Fruit fly (Drosophila melanogaster) whole organism, prepupa: ENCODE data around the gene PpV.
A peak's percentile ranks its signal among the peaks of the same experiment; 100 is the strongest.
"Not testable (repeated sequence)": the region's sequence is repeated elsewhere in the genome, so short reads cannot be mapped to it uniquely, and the experiment has no call there.

Experiments
- CG10669 ChIP-seq: fragments of 200-800 bp; sonication (Bioruptor generic); optimal IDR thresholded peaks from 3 replicates; lab custom pipeline; 2018; ENCODE audit warnings: missing biosample characterization, mild to moderate bottlenecking, missing genetic modification characterization, moderate library complexity
- CG11294 ChIP-seq: fragments of 200-800 bp; sonication (Bioruptor generic); IDR thresholded peaks from 2 replicates; pipeline ENCODE4 v1.3.6; 2022; ENCODE audit warnings: missing biosample characterization, missing genetic modification characterization
- CG11762 ChIP-seq: fragments of 200-800 bp; sonication (Bioruptor generic); optimal IDR thresholded peaks from 3 replicates; lab custom pipeline; 2016; ENCODE audit warnings: missing biosample characterization, missing genetic modification characterization; ENCODE audit not compliant: insufficient read depth
- CG15336 ChIP-seq: fragments of 200-800 bp; sonication (Bioruptor generic); IDR thresholded peaks from 2 replicates; pipeline ENCODE4 v1.3.6; 2022; ENCODE audit warnings: missing biosample characterization, missing genetic modification characterization
- CG1621 ChIP-seq: fragments of 200-800 bp; sonication (Bioruptor generic); optimal IDR thresholded peaks from 3 replicates; lab custom pipeline; 2018; ENCODE audit warnings: missing biosample characterization, mild to moderate bottlenecking, missing genetic modification characterization
- CG16779 ChIP-seq: fragments of 200-800 bp; sonication (Bioruptor generic); optimal IDR thresholded peaks from 3 replicates; lab custom pipeline; 2017; ENCODE audit warnings: missing biosample characterization, mild to moderate bottlenecking, missing genetic modification characterization
- CG3032 ChIP-seq: fragments of 200-800 bp; optimal IDR thresholded peaks from 2 replicates; lab custom pipeline; 2019; ENCODE audit warnings: missing biosample characterization, mild to moderate bottlenecking, missing genetic modification characterization, moderate library complexity
- CG31627 ChIP-seq: fragments of 200-800 bp; sonication (Bioruptor generic); optimal IDR thresholded peaks from 3 replicates; lab custom pipeline; 2016; ENCODE audit warnings: missing biosample characterization, missing genetic modification characterization
- CG32006 ChIP-seq: fragments of 200-800 bp; sonication (Bioruptor generic); optimal IDR thresholded peaks from 3 replicates; lab custom pipeline; 2017; ENCODE audit warnings: missing biosample characterization, mild to moderate bottlenecking, missing genetic modification characterization
- CG4318 ChIP-seq: fragments of 200-800 bp; sonication (Bioruptor generic); optimal IDR thresholded peaks from 3 replicates; lab custom pipeline; 2017; ENCODE audit warnings: missing biosample characterization, mild to moderate bottlenecking, missing genetic modification characterization
- CG6276 ChIP-seq: fragments of 200-800 bp; sonication (Bioruptor generic); optimal IDR thresholded peaks from 2 replicates; lab custom pipeline; 2017; ENCODE audit warnings: missing biosample characterization, mild to moderate bottlenecking, missing genetic modification characterization
- CG6792 ChIP-seq: fragments of 200-800 bp; sonication (Bioruptor generic); optimal IDR thresholded peaks from 3 replicates; lab custom pipeline; 2016; ENCODE audit warnings: missing biosample characterization, missing genetic modification characterization
- CG6808 ChIP-seq: fragments of 200-800 bp; sonication (Bioruptor generic); optimal IDR thresholded peaks from 3 replicates; lab custom pipeline; 2017; ENCODE audit warnings: missing biosample characterization, missing genetic modification characterization, mild to moderate bottlenecking, moderate library complexity, missing genetic modification reagents
- CG6854 ChIP-seq: fragments of 200-800 bp; sonication (Bioruptor generic); optimal IDR thresholded peaks from 2 replicates; lab custom pipeline; 2017; ENCODE audit warnings: missing biosample characterization, mild to moderate bottlenecking, missing genetic modification characterization
- CG8119 ChIP-seq: fragments of 200-800 bp; sonication (Bioruptor generic); IDR thresholded peaks from 3 replicates; pipeline ENCODE4 v1.3.6; 2022; ENCODE audit warnings: missing biosample characterization, missing genetic modification characterization
- CG8632 ChIP-seq: fragments of 200-800 bp; sonication (Bioruptor generic); optimal IDR thresholded peaks from 3 replicates; lab custom pipeline; 2016; ENCODE audit warnings: missing biosample characterization, missing genetic modification characterization
- Eip75B ChIP-seq: fragments of 200-800 bp; sonication (Bioruptor generic); optimal IDR thresholded peaks from 3 replicates; lab custom pipeline; 2016; ENCODE audit warnings: missing biosample characterization, missing genetic modification characterization
- Eip78C ChIP-seq: fragments of 200-800 bp; sonication (Bioruptor generic); peaks from one replicate; lab custom pipeline; 2016; ENCODE audit warnings: missing biosample characterization, missing genetic modification characterization
- Eip93F ChIP-seq: fragments of 200-800 bp; sonication (Bioruptor generic); optimal IDR thresholded peaks from 2 replicates; lab custom pipeline; 2016; ENCODE audit warnings: missing biosample characterization, mild to moderate bottlenecking, missing genetic modification characterization
- Ets21C ChIP-seq: fragments of 200-800 bp; sonication (Bioruptor generic); optimal IDR thresholded peaks from 3 replicates; lab custom pipeline; 2016; ENCODE audit warnings: missing biosample characterization, missing genetic modification characterization
- Gug ChIP-seq: fragments of 200-800 bp; sonication (Bioruptor generic); IDR thresholded peaks from 2 replicates; pipeline ENCODE4 v1.3.6; 2022; ENCODE audit warnings: missing biosample characterization, missing genetic modification characterization
- Hr4 ChIP-seq: fragments of 200-800 bp; sonication (Bioruptor generic); optimal IDR thresholded peaks from 3 replicates; lab custom pipeline; 2016; ENCODE audit warnings: missing biosample characterization, missing genetic modification characterization
- Met ChIP-seq: fragments of 200-800 bp; sonication (Bioruptor generic); optimal IDR thresholded peaks from 3 replicates; lab custom pipeline; 2016; ENCODE audit warnings: missing biosample characterization, missing genetic modification characterization
- Smox ChIP-seq: fragments of 200-800 bp; sonication (Bioruptor generic); optimal IDR thresholded peaks from 3 replicates; lab custom pipeline; 2016; ENCODE audit warnings: missing biosample characterization, missing genetic modification characterization
- Sox14 ChIP-seq: fragments of 200-800 bp; sonication (Bioruptor generic); optimal IDR thresholded peaks from 3 replicates; lab custom pipeline; 2016; ENCODE audit warnings: missing biosample characterization, missing genetic modification characterization
- Sox15 ChIP-seq: fragments of 200-800 bp; sonication (Bioruptor generic); optimal IDR thresholded peaks from 3 replicates; lab custom pipeline; 2016; ENCODE audit warnings: missing biosample characterization, missing genetic modification characterization
- achi ChIP-seq: fragments of 200-800 bp; sonication (Bioruptor generic); optimal IDR thresholded peaks from 3 replicates; lab custom pipeline; 2016; ENCODE audit warnings: missing biosample characterization, missing genetic modification characterization
- cyc ChIP-seq: fragments of 200-800 bp; sonication (Bioruptor generic); optimal IDR thresholded peaks from 3 replicates; lab custom pipeline; 2016; ENCODE audit warnings: missing biosample characterization, missing genetic modification characterization
- dsx ChIP-seq: fragments of 200-800 bp; optimal IDR thresholded peaks from 3 replicates; lab custom pipeline; 2019; ENCODE audit warnings: missing biosample characterization, mild to moderate bottlenecking, missing genetic modification characterization, moderate library complexity; ENCODE audit not compliant: poor library complexity, severe bottlenecking
- eg ChIP-seq: fragments of 200-800 bp; sonication (Bioruptor generic); IDR thresholded peaks from 3 replicates; pipeline ENCODE4 v1.3.6; 2022; ENCODE audit warnings: missing biosample characterization, missing genetic modification characterization
- esn ChIP-seq: fragments of 200-800 bp; sonication (Bioruptor generic); optimal IDR thresholded peaks from 2 replicates; lab custom pipeline; 2016; ENCODE audit warnings: missing biosample characterization, mild to moderate bottlenecking, missing genetic modification characterization, moderate library complexity
- fkh ChIP-seq: fragments of 200-800 bp; sonication (Bioruptor generic); optimal IDR thresholded peaks from 3 replicates; lab custom pipeline; 2017; ENCODE audit warnings: missing biosample characterization, mild to moderate bottlenecking, missing genetic modification characterization, moderate library complexity
- lz ChIP-seq: fragments of 200-800 bp; sonication (Bioruptor generic); optimal IDR thresholded peaks from 3 replicates; lab custom pipeline; 2016; ENCODE audit warnings: missing biosample characterization, missing genetic modification characterization
- net ChIP-seq: fragments of 200-800 bp; sonication (Bioruptor generic); optimal IDR thresholded peaks from 3 replicates; lab custom pipeline; 2016; ENCODE audit warnings: missing biosample characterization, missing genetic modification characterization
- pdm3 ChIP-seq: fragments of 200-800 bp; sonication (Bioruptor generic); optimal IDR thresholded peaks from 3 replicates; lab custom pipeline; 2016; ENCODE audit warnings: missing biosample characterization, missing genetic modification characterization
- spab ChIP-seq: fragments of 200-800 bp; sonication (Bioruptor generic); optimal IDR thresholded peaks from 2 replicates; lab custom pipeline; 2017; ENCODE audit warnings: missing biosample characterization, mild to moderate bottlenecking, missing genetic modification characterization, missing genetic modification reagents
- ss ChIP-seq, 2 experiments: fragments of 200-800 bp; sonication (Bioruptor generic); optimal IDR thresholded peaks; 2 replicates in 1 of 2; 3 replicates in 1 of 2; lab custom pipeline; 2017 to 2018; ENCODE audit warnings: mild to moderate bottlenecking in 2 of 2, missing biosample characterization in 2 of 2, missing genetic modification characterization in 2 of 2, moderate library complexity in 1 of 2
- svp ChIP-seq: fragments of 200-800 bp; sonication (Bioruptor generic); peaks from one replicate; lab custom pipeline; 2016; ENCODE audit warnings: missing biosample characterization, missing genetic modification characterization
- topi ChIP-seq: fragments of 200-800 bp; sonication (Bioruptor generic); optimal IDR thresholded peaks from 3 replicates; lab custom pipeline; 2016; ENCODE audit warnings: missing biosample characterization, missing genetic modification characterization
- vri ChIP-seq: fragments of 200-800 bp; sonication (Bioruptor generic); optimal IDR thresholded peaks from 3 replicates; lab custom pipeline; 2016; ENCODE audit warnings: missing biosample characterization, mild to moderate bottlenecking, missing genetic modification characterization

Gene PpV

dm6 chrX:6372769-6373197 is at the start of gene PpV:
TSS of gene PpV (minus strand) at chrX:6372915.
- TF ChIP-seq CG8632 (GFP tag; lab: Kevin White, UChicago) (no peak), Smox (GFP tag; lab: Kevin White, UChicago) (no peak), CG32006 (GFP tag; lab: Kevin White, UChicago) (no peak), ss (GFP tag; optimal IDR thresholded peaks at IDR 0.05; lab: Kevin White, UChicago) (no peak), Eip75B (no peak), CG11762 (GFP tag; lab: Kevin White, UChicago) (no peak), CG10669 (GFP tag; lab: Kevin White, UChicago) (no peak), CG6808 (GFP tag; lab: Kevin White, UChicago) (no peak), dsx (GFP tag; lab: Kevin White, UChicago) (peak; percentile 14), fkh (peak; percentile 55), lz (GFP tag; lab: Kevin White, UChicago) (no peak), CG8119 (GFP tag; lab: Robert Waterston, UW) (no peak), CG3032 (tag; lab: Kevin White, UChicago) (peak; percentile 5), Eip93F (GFP tag; lab: Kevin White, UChicago) (no peak), topi (GFP tag; lab: Kevin White, UChicago) (peak; percentile 2), achi (GFP tag; lab: Kevin White, UChicago) (peak; percentile 28), CG31627 (GFP tag; lab: Kevin White, UChicago) (no peak), Hr4 (GFP tag; lab: Kevin White, UChicago) (no peak), Sox15 (GFP tag; lab: Kevin White, UChicago) (no peak), CG15336 (GFP tag; lab: Robert Waterston, UW) (no peak), eg (GFP tag; lab: Robert Waterston, UW) (no peak), Eip78C (peak; percentile 14), spab (GFP tag; lab: Kevin White, UChicago) (no peak), Gug (GFP tag; lab: Robert Waterston, UW) (no peak), Sox14 (peak; percentile 21), CG6854 (GFP tag; lab: Kevin White, UChicago) (no peak), pdm3 (GFP tag; lab: Kevin White, UChicago) (no peak), CG11294 (GFP tag; lab: Robert Waterston, UW) (no peak), cyc (GFP tag; lab: Kevin White, UChicago) (no peak), Met (no peak), svp (GFP tag; lab: Kevin White, UChicago) (no peak), CG6792 (GFP tag; lab: Kevin White, UChicago) (no peak), Ets21C (GFP tag; lab: Kevin White, UChicago) (no peak), CG1621 (no peak), CG6276 (GFP tag; lab: Kevin White, UChicago) (no peak), CG4318 (GFP tag; lab: Kevin White, UChicago) (no peak)
- TF ChIP-seq, all 60 proteins: peak for 7

DNA sequence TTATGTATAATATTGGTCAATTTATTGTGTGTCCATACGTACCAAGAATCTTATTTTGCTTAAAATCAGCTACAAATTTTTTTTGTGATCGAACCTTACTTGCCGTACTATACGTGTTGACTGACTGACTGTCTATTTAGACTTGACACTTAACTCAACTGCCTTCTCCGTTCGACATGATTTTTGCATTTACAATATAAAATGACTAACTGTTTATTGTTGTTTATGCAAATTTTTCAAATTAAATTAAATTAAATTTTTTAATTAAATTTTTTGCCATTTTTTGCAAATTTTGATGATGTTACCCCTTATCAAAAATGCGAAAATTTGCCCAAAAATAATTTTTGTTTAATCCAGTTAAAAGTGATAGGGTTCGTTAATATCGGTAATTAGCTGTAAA is 46.6 kb upstream of the PpV start, which contains the start of gene CG33668:
CG33668 (minus strand) TSS at position 101 of the 400 bp plus-strand sequence.
- not testable (repeated sequence) for TF ChIP-seq svp (GFP tag; lab: Kevin White, UChicago); vri (GFP tag; lab: Kevin White, UChicago); eg (GFP tag; lab: Robert Waterston, UW)

dm6 chrX:6400000-6400399 is 27.3 kb upstream of the PpV start, which contains the start of gene CG33669:
TSS of gene CG33669 (minus strand) at chrX:6400100.
- not testable (repeated sequence) for TF ChIP-seq net (GFP tag; lab: Kevin White, UChicago); CG16779 (tag; lab: Kevin White, UChicago); esn (GFP tag; lab: Kevin White, UChicago)
- TF ChIP-seq, all 60 proteins: peak for 0; not testable (repeated sequence) for 60
